Worm (Caenorhabditis elegans) whole organism, midembryonic: Measurements from ENCODE around the gene tag-307.

Source experiments
- T22C8.4 ChIP-seq: fragments of 200-800 bp; sonication (Bioruptor generic); IDR thresholded peaks from 2 replicates; pipeline ENCODE4 v1.3.6; 2022; ENCODE audit warnings: missing genetic modification characterization, missing compliant biosample characterization
- cog-1 ChIP-seq: sonication (generic microtip); optimal IDR thresholded peaks from 2 replicates; lab custom pipeline; 2016; ENCODE audit warnings: missing genetic modification characterization, missing compliant biosample characterization
- flt-1 ChIP-seq: fragments of 200-800 bp; sonication (Bioruptor generic); IDR thresholded peaks from 2 replicates; pipeline ENCODE4 v1.3.6; 2022; ENCODE audit warnings: missing genetic modification characterization, missing compliant biosample characterization
- klf-2 ChIP-seq: fragments of 200-800 bp; sonication (Bioruptor generic); conservative IDR thresholded peaks from 2 replicates; pipeline ENCODE4 v1.3.6; 2022; ENCODE audit warnings: missing genetic modification reagents, missing genetic modification characterization, missing compliant biosample characterization
- med-1 ChIP-seq: sonication (generic microtip); optimal IDR thresholded peaks from 2 replicates; lab custom pipeline; 2017; ENCODE audit warnings: missing genetic modification characterization, mild to moderate bottlenecking, missing compliant biosample characterization, antibody characterized with exemption, missing genetic modification reagents; ENCODE audit not compliant: insufficient read depth
- ref-1 ChIP-seq: fragments of 200-800 bp; sonication (Bioruptor generic); conservative IDR thresholded peaks from 2 replicates; pipeline ENCODE4 v1.3.6; 2022; ENCODE audit warnings: missing genetic modification reagents, missing genetic modification characterization, missing compliant biosample characterization
- tab-1 ChIP-seq: fragments of 200-800 bp; sonication (Bioruptor generic); IDR thresholded peaks from 2 replicates; pipeline ENCODE4 v1.3.6; 2022; ENCODE audit warnings: missing genetic modification characterization, missing compliant biosample characterization
- ztf-23 ChIP-seq: fragments of 200-800 bp; sonication (Bioruptor generic); IDR thresholded peaks from 2 replicates; pipeline ENCODE4 v1.3.6; 2022; ENCODE audit warnings: missing genetic modification reagents, missing genetic modification characterization, missing compliant biosample characterization
- ztf-29 ChIP-seq: fragments of 200-800 bp; sonication (Bioruptor generic); IDR thresholded peaks from 2 replicates; pipeline ENCODE4 v1.3.6; 2022; ENCODE audit warnings: missing genetic modification reagents, missing genetic modification characterization, missing compliant biosample characterization

The tag-307 gene

ce11 chrIII:7882900-7883299 is 25.9 kb upstream of the tag-307 start, which contains the start of gene ZK688.9:
TSS of gene ZK688.9 (minus strand) at chrIII:7883000.
- TF ChIP-seq ztf-29 (GFP tag; lab: Robert Waterston, UW) (no peak), flt-1 (GFP tag; lab: Robert Waterston, UW) (no peak), ztf-23 (GFP tag; lab: Robert Waterston, UW) (no peak), cog-1 (tag; lab: Kevin White, UChicago) (no peak), klf-2 (GFP tag; lab: Robert Waterston, UW) (no peak), T22C8.4 (GFP tag; lab: Robert Waterston, UW) (no peak), med-1 (GFP tag; lab: Kevin White, UChicago) (no peak), ref-1 (no peak), tab-1 (no peak)

ce11 chrIII:7880132-7880715 is 23.2 kb upstream of the tag-307 start:
- TF ChIP-seq cog-1 (tag; lab: Kevin White, UChicago): no peak
- TF ChIP-seq ref-1: no peak
- no peak for TF ChIP-seq ztf-23 (GFP tag; lab: Robert Waterston, UW)

ce11 chrIII:7878852-7879329 is 21.8 kb upstream of the tag-307 start, which contains the start of gene sup-18:
TSS of gene sup-18 (minus strand) at chrIII:7878902.
- TF ChIP-seq tab-1 (no peak), ref-1 (no peak), klf-2 (GFP tag; lab: Robert Waterston, UW) (no peak), flt-1 (GFP tag; lab: Robert Waterston, UW) (no peak), T22C8.4 (GFP tag; lab: Robert Waterston, UW) (no peak), med-1 (GFP tag; lab: Kevin White, UChicago) (no peak), ztf-29 (GFP tag; lab: Robert Waterston, UW) (no peak)

ce11 chrIII:7877090-7877489 is 20.0 kb upstream of the tag-307 start:
- TF ChIP-seq med-1 (GFP tag; lab: Kevin White, UChicago) (no peak), ztf-29 (GFP tag; lab: Robert Waterston, UW) (no peak), cog-1 (tag; lab: Kevin White, UChicago) (no peak)

- TF ChIP-seq tab-1 (no peak), klf-2 (GFP tag; lab: Robert Waterston, UW) (no peak), ztf-29 (GFP tag; lab: Robert Waterston, UW) (no peak), flt-1 (GFP tag; lab: Robert Waterston, UW) (no peak), ztf-23 (GFP tag; lab: Robert Waterston, UW) (no peak), ref-1 (no peak), med-1 (GFP tag; lab: Kevin White, UChicago) (no peak), T22C8.4 (GFP tag; lab: Robert Waterston, UW) (no peak), cog-1 (tag; lab: Kevin White, UChicago) (no peak)
Observed at ce11 chrIII:7873481-7873880, 16.4 kb upstream of the tag-307 start, which contains the start of gene tyr-1. TSS of gene tyr-1 (plus strand) at chrIII:7873781.

ce11 chrIII:7872776-7873175 is 15.7 kb upstream of the tag-307 start:
- TF ChIP-seq ref-1 (no peak), klf-2 (GFP tag; lab: Robert Waterston, UW) (no peak), cog-1 (tag; lab: Kevin White, UChicago) (no peak), ztf-23 (GFP tag; lab: Robert Waterston, UW) (no peak), T22C8.4 (GFP tag; lab: Robert Waterston, UW) (no peak), tab-1 (no peak), flt-1 (GFP tag; lab: Robert Waterston, UW) (no peak), ztf-29 (GFP tag; lab: Robert Waterston, UW) (no peak), med-1 (GFP tag; lab: Kevin White, UChicago) (no peak)

- TF ChIP-seq cog-1 (tag; lab: Kevin White, UChicago) (no peak), flt-1 (GFP tag; lab: Robert Waterston, UW) (no peak), ztf-23 (GFP tag; lab: Robert Waterston, UW) (no peak), tab-1 (no peak), T22C8.4 (GFP tag; lab: Robert Waterston, UW) (no peak), med-1 (GFP tag; lab: Kevin White, UChicago) (no peak), klf-2 (GFP tag; lab: Robert Waterston, UW) (no peak), ref-1 (no peak), ztf-29 (GFP tag; lab: Robert Waterston, UW) (no peak)
Observed at ce11 chrIII:7866189-7866588, 9.1 kb upstream of the tag-307 start, which contains the start of gene cup-4. TSS of gene cup-4 (plus strand) at chrIII:7866489.

ce11 chrIII:7865238-7865761 is 8.3 kb upstream of the tag-307 start, which contains the start of gene slc-17.3:
TSS of gene slc-17.3 (minus strand) at chrIII:7865288.
- no peak for TF ChIP-seq flt-1 (GFP tag; lab: Robert Waterston, UW)
- no peak for TF ChIP-seq ztf-29 (GFP tag; lab: Robert Waterston, UW)
- TF ChIP-seq klf-2 (GFP tag; lab: Robert Waterston, UW): no peak
- no peak for TF ChIP-seq tab-1
- no peak for TF ChIP-seq T22C8.4 (GFP tag; lab: Robert Waterston, UW)
- TF ChIP-seq med-1 (GFP tag; lab: Kevin White, UChicago): no peak
- no peak for TF ChIP-seq cog-1 (tag; lab: Kevin White, UChicago)
- TF ChIP-seq ref-1: no peak
- TF ChIP-seq ztf-23 (GFP tag; lab: Robert Waterston, UW): no peak

ce11 chrIII:7861535-7862120 is 4.6 kb upstream of the tag-307 start, which contains the start of gene snr-5:
TSS of gene snr-5 (plus strand) at chrIII:7862070.
- no peak for TF ChIP-seq klf-2 (GFP tag; lab: Robert Waterston, UW)
- no peak for TF ChIP-seq ztf-23 (GFP tag; lab: Robert Waterston, UW)
- TF ChIP-seq med-1 (GFP tag; lab: Kevin White, UChicago): no peak
